Worm (Caenorhabditis elegans) whole organism, midembryonic: ENCODE results near the gene F35F10.14.
"Not testable (repeated sequence)": the region's sequence is repeated elsewhere in the genome, so short reads cannot be mapped to it uniquely, and the experiment has no call there.

Experiments used
- T22C8.4 ChIP-seq: fragments of 200-800 bp; sonication (Bioruptor generic); IDR thresholded peaks from 2 replicates; pipeline ENCODE4 v1.3.6; 2022; ENCODE audit warnings: missing genetic modification characterization, missing compliant biosample characterization
- cog-1 ChIP-seq: sonication (generic microtip); optimal IDR thresholded peaks from 2 replicates; lab custom pipeline; 2016; ENCODE audit warnings: missing genetic modification characterization, missing compliant biosample characterization
- flt-1 ChIP-seq: fragments of 200-800 bp; sonication (Bioruptor generic); IDR thresholded peaks from 2 replicates; pipeline ENCODE4 v1.3.6; 2022; ENCODE audit warnings: missing genetic modification characterization, missing compliant biosample characterization
- klf-2 ChIP-seq: fragments of 200-800 bp; sonication (Bioruptor generic); conservative IDR thresholded peaks from 2 replicates; pipeline ENCODE4 v1.3.6; 2022; ENCODE audit warnings: missing genetic modification reagents, missing genetic modification characterization, missing compliant biosample characterization
- ref-1 ChIP-seq: fragments of 200-800 bp; sonication (Bioruptor generic); conservative IDR thresholded peaks from 2 replicates; pipeline ENCODE4 v1.3.6; 2022; ENCODE audit warnings: missing genetic modification reagents, missing genetic modification characterization, missing compliant biosample characterization
- tab-1 ChIP-seq: fragments of 200-800 bp; sonication (Bioruptor generic); IDR thresholded peaks from 2 replicates; pipeline ENCODE4 v1.3.6; 2022; ENCODE audit warnings: missing genetic modification characterization, missing compliant biosample characterization
- ztf-23 ChIP-seq: fragments of 200-800 bp; sonication (Bioruptor generic); IDR thresholded peaks from 2 replicates; pipeline ENCODE4 v1.3.6; 2022; ENCODE audit warnings: missing genetic modification reagents, missing genetic modification characterization, missing compliant biosample characterization

- not testable (repeated sequence) for TF ChIP-seq flt-1 (GFP tag; lab: Robert Waterston, UW); klf-2 (GFP tag; lab: Robert Waterston, UW); cog-1 (tag; lab: Kevin White, UChicago); T22C8.4 (GFP tag; lab: Robert Waterston, UW); tab-1 (GFP tag; lab: Robert Waterston, UW); ref-1 (GFP tag; lab: Robert Waterston, UW); ztf-23
These were observed 47.9 kb upstream of the F35F10.14 start, which contains the start of gene C04E12.2 for ce11 chrV:3367773-3368172.
